Fruit fly (Drosophila melanogaster) S2 (cell line): Measurements from ENCODE around the gene ph-d.

ENCODE experiments used
- CG8478 ChIP-seq: fragments of >200 bp; optimal IDR thresholded peaks from 2 replicates; lab custom pipeline; 2018
- CTCF ChIP-seq, 2 experiments: fragments of >200 bp; optimal IDR thresholded peaks; 2 replicates each; lab custom pipeline; 2018

The ph-d gene

dm6 chrX:2148671-2149070 lies 25.6 kb upstream of the ph-d start:
- TF ChIP-seq CG8478 (lab: Kevin White, UChicago) (no peak), CTCF (optimal IDR thresholded peaks at IDR 0.05; lab: Kevin White, UChicago) (no peak)

- no peak for TF ChIP-seq CG8478 (lab: Kevin White, UChicago)
- no peak for TF ChIP-seq CTCF (optimal IDR thresholded peaks at IDR 0.05; lab: Kevin White, UChicago)
Measured at dm6 chrX:2147475-2147874, 24.4 kb upstream of the ph-d start.

- TF ChIP-seq CTCF (optimal IDR thresholded peaks at IDR 0.05; lab: Kevin White, UChicago) (no peak), CG8478 (lab: Kevin White, UChicago) (no peak)
Measured at dm6 chrX:2146574-2146973, 23.5 kb upstream of the ph-d start.

dm6 chrX:2145690-2146470 lies 22.8 kb upstream of the ph-d start:
- TF ChIP-seq CG8478 (lab: Kevin White, UChicago) (no peak), CTCF (optimal IDR thresholded peaks at IDR 0.05; lab: Kevin White, UChicago) (no peak)

dm6 chrX:2145114-2145513 lies 22.0 kb upstream of the ph-d start, which contains the start of gene Pgd:
Pgd (plus strand) TSS chrX:2145136.
- no peak for TF ChIP-seq CG8478 (lab: Kevin White, UChicago)
- TF ChIP-seq CTCF (optimal IDR thresholded peaks at IDR 0.05; lab: Kevin White, UChicago) = no peak

- TF ChIP-seq CG8478 (lab: Kevin White, UChicago) = no peak
- TF ChIP-seq CTCF (optimal IDR thresholded peaks at IDR 0.05; lab: Kevin White, UChicago) = no peak
Measured at dm6 chrX:2142935-2143312, 19.8 kb upstream of the ph-d start.

dm6 chrX:2142275-2142934 lies 19.3 kb upstream of the ph-d start:
- TF ChIP-seq CTCF (optimal IDR thresholded peaks at IDR 0.05; lab: Kevin White, UChicago) = no peak
- no peak for TF ChIP-seq CG8478 (lab: Kevin White, UChicago)

- TF ChIP-seq CG8478 (lab: Kevin White, UChicago) (no peak), CTCF (optimal IDR thresholded peaks at IDR 0.05; lab: Kevin White, UChicago) (no peak)
Measured at dm6 chrX:2141854-2142216, 18.7 kb upstream of the ph-d start.

dm6 chrX:2141159-2141853 lies 18.2 kb upstream of the ph-d start, which contains the start of gene D2hgdh:
D2hgdh (plus strand) TSS chrX:2141489.
- no peak for TF ChIP-seq CTCF (optimal IDR thresholded peaks at IDR 0.05; lab: Kevin White, UChicago)
- TF ChIP-seq CG8478 (lab: Kevin White, UChicago) = no peak

- TF ChIP-seq CTCF (optimal IDR thresholded peaks at IDR 0.05; lab: Kevin White, UChicago) (no peak), CG8478 (lab: Kevin White, UChicago) (no peak)
Measured at dm6 chrX:2140487-2140886, 17.4 kb upstream of the ph-d start.

- no peak for TF ChIP-seq CG8478 (lab: Kevin White, UChicago)
- TF ChIP-seq CTCF (optimal IDR thresholded peaks at IDR 0.05; lab: Kevin White, UChicago) = no peak
Measured at dm6 chrX:2139610-2140009, 16.5 kb upstream of the ph-d start.

dm6 chrX:2138417-2138816 lies 15.3 kb upstream of the ph-d start:
- TF ChIP-seq CTCF (optimal IDR thresholded peaks at IDR 0.05; lab: Kevin White, UChicago) (no peak), CG8478 (lab: Kevin White, UChicago) (no peak)

- TF ChIP-seq CTCF (optimal IDR thresholded peaks at IDR 0.05; lab: Kevin White, UChicago) = no peak
- TF ChIP-seq CG8478 (lab: Kevin White, UChicago) = no peak
Measured at dm6 chrX:2138342-2138416, 15.1 kb upstream of the ph-d start, which contains the start of gene ph-p. ph-p (minus strand) TSS chrX:2138371.

- no peak for TF ChIP-seq CG8478 (lab: Kevin White, UChicago)
- TF ChIP-seq CTCF (optimal IDR thresholded peaks at IDR 0.05; lab: Kevin White, UChicago) = no peak
Measured at dm6 chrX:2137587-2138341, 14.7 kb upstream of the ph-d start.
